Worm (Caenorhabditis elegans): ENCODE measurements around the gene gst-4.

gst-4 gene

ce11 chrIV:10135817-10136216 is 6.2 kb upstream of the gst-4 start, which contains the start of gene K08F4.5:
Gene K08F4.5, minus strand, starts transcription at chrIV:10135917.
- no peak for TF ChIP-seq pqm-1 (tag; optimal IDR thresholded peaks at IDR 0.05)
- no peak for TF ChIP-seq snpc-4 (tag; optimal IDR thresholded peaks at IDR 0.05)

- no peak for TF ChIP-seq egl-5 (tag; optimal IDR thresholded peaks at IDR 0.05)
- TF ChIP-seq ZK546.5 (tag; optimal IDR thresholded peaks at IDR 0.05): no peak
- TF ChIP-seq fkh-2 (tag; optimal IDR thresholded peaks at IDR 0.05): no peak
- TF ChIP-seq nhr-77 (tag; optimal IDR thresholded peaks at IDR 0.05): no peak
- no peak for TF ChIP-seq fos-1 (tag; optimal IDR thresholded peaks at IDR 0.05)
- TF ChIP-seq zag-1 (tag; optimal IDR thresholded peaks at IDR 0.05): no peak
- no peak for TF ChIP-seq nhr-11 (tag; optimal IDR thresholded peaks at IDR 0.05)
- no peak for TF ChIP-seq skn-1 (tag; optimal IDR thresholded peaks at IDR 0.05)
- TF ChIP-seq nhr-25 (tag; optimal IDR thresholded peaks at IDR 0.05): no peak
- TF ChIP-seq aly-2 (tag; optimal IDR thresholded peaks at IDR 0.05): no peak
- no peak for TF ChIP-seq elt-3 (tag; optimal IDR thresholded peaks at IDR 0.05)
- TF ChIP-seq elt-2 (tag; optimal IDR thresholded peaks at IDR 0.05): no peak
- TF ChIP-seq R02D3.7 (tag; optimal IDR thresholded peaks at IDR 0.05): no peak
- TF ChIP-seq elt-1 (tag; optimal IDR thresholded peaks at IDR 0.05): no peak
Observed at ce11 chrIV:10137804-10138203, 4.2 kb upstream of the gst-4 start, which contains the start of gene K08F4.12. Gene K08F4.12, plus strand, starts transcription at chrIV:10138104.

- TF ChIP-seq ama-1 (optimal IDR thresholded peaks at IDR 0.05): no peak
- peak; percentile 33 for TF ChIP-seq pha-4 (tag; optimal IDR thresholded peaks at IDR 0.05)
- TF ChIP-seq egl-27 (tag; optimal IDR thresholded peaks at IDR 0.05): no peak
- no peak for TF ChIP-seq sea-2 (GFP tag; optimal IDR thresholded peaks at IDR 0.05)
- no peak for TF ChIP-seq pqm-1 (tag; optimal IDR thresholded peaks at IDR 0.05)
Observed at ce11 chrIV:10140143-10140542, 1.9 kb upstream of the gst-4 start, which contains the start of gene gst-3. Gene gst-3, minus strand, starts transcription at chrIV:10140243.

- TF ChIP-seq jun-1 (tag; optimal IDR thresholded peaks at IDR 0.05) (no peak), ceh-9 (tag; optimal IDR thresholded peaks at IDR 0.05) (no peak), ceh-16 (tag; optimal IDR thresholded peaks at IDR 0.05) (no peak), unc-39 (tag; optimal IDR thresholded peaks at IDR 0.05) (no peak), nhr-12 (tag; optimal IDR thresholded peaks at IDR 0.05) (no peak), lin-39 (tag; optimal IDR thresholded peaks at IDR 0.05) (no peak), ztf-11 (tag; optimal IDR thresholded peaks at IDR 0.05) (no peak), aly-2 (tag; optimal IDR thresholded peaks at IDR 0.05) (no peak), nfya-1 (tag; optimal IDR thresholded peaks at IDR 0.05; ENCODE audit: insufficient read depth) (no peak), eor-1 (tag; optimal IDR thresholded peaks at IDR 0.05) (no peak)
Observed at ce11 chrIV:10143640-10144039, 1.6 kb downstream of the gst-4 start, which contains the start of gene msp-38. Gene msp-38, minus strand, starts transcription at chrIV:10143740.

- TF ChIP-seq nhr-11 (tag; optimal IDR thresholded peaks at IDR 0.05) (no peak), nhr-77 (tag; optimal IDR thresholded peaks at IDR 0.05) (no peak), fkh-10 (GFP tag; optimal IDR thresholded peaks at IDR 0.05) (no peak), tbx-2 (tag; optimal IDR thresholded peaks at IDR 0.05) (no peak), skn-1 (tag; optimal IDR thresholded peaks at IDR 0.05) (no peak), hmg-11 (tag; optimal IDR thresholded peaks at IDR 0.05) (no peak), lin-15B (tag; optimal IDR thresholded peaks at IDR 0.05) (no peak), aly-2 (tag; optimal IDR thresholded peaks at IDR 0.05) (no peak), ceh-9 (tag; optimal IDR thresholded peaks at IDR 0.05) (no peak), nhr-67 (tag; optimal IDR thresholded peaks at IDR 0.05) (no peak), ceh-82 (tag; optimal IDR thresholded peaks at IDR 0.05) (no peak), ama-1 (optimal IDR thresholded peaks at IDR 0.05) (no peak), nhr-23 (tag; optimal IDR thresholded peaks at IDR 0.05) (no peak), ztf-4 (tag; optimal IDR thresholded peaks at IDR 0.05) (no peak), ceh-16 (tag; optimal IDR thresholded peaks at IDR 0.05) (no peak), mml-1 (tag; optimal IDR thresholded peaks at IDR 0.05) (no peak), egl-5 (tag; optimal IDR thresholded peaks at IDR 0.05) (no peak), nhr-43 (tag; optimal IDR thresholded peaks at IDR 0.05; ENCODE audit: poor library complexity, severe bottlenecking) (no peak), ztf-11 (tag; optimal IDR thresholded peaks at IDR 0.05) (no peak), sea-2 (GFP tag; optimal IDR thresholded peaks at IDR 0.05) (no peak)
Observed at ce11 chrIV:10144487-10144886, 2.5 kb downstream of the gst-4 start.

Measured in whole organism, L3 larva.